Worm (Caenorhabditis elegans): ENCODE data around the gene srh-113.
A peak's percentile ranks its signal among the peaks of the same experiment; 100 is the strongest.

The srh-113 gene

DNA sequence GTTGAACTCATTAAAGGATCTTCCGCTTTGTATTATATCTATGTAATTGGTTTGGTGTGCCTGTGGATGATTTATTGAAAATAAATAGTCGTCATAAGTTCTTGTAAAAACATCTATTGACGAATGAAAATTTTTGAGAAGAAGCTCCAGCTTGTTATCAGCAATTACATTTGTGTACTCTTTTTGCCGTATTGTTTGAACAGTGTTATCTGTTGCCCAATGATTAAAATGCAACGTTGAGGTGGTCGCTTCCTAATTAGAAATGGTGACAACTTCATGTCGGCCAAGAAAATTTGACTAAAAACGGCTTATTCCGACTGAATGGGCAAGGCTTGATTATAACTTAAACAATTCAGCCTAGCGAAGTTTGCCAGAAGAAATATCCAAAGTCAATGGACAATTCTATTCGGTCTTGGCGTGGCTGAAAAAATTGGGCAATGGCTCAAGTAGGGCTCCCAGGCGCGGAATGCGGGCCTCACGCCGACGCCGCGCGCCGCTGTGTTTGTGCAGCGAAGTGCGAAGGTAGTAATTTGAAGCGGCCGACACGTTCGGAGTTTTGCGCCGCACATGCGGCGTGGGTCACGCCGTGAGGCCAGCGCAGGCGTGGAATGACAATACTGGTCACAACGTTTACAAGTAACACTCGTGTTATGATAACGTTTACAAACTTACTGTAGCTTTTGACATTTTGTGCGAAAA, 27.9 kb downstream of the srh-113 start:
- TF ChIP-seq mep-1 (tag; optimal IDR thresholded peaks at IDR 0.05), result no peak
- TF ChIP-seq elt-2 (tag; optimal IDR thresholded peaks at IDR 0.05), result peak; percentile 73

DNA sequence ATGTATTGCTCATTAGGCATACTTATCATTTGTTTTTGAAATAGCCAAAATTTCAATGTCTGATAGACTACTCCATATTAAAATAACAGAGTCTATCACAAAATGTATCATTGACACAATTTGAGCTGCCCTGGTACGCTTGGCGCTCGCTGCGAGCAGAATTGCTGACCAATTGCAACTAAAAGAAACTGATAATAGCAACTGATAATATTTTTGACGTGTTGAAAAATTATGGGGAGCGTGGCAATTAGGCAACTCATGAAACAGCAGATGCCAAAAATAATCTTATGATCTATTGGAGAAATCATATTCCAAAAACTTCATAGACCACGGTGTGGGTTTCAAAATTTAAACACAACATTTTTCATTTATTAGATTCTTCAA, 28.4 kb downstream of the srh-113 start:
- TF ChIP-seq nhr-84 (tag; optimal IDR thresholded peaks at IDR 0.05) (no peak), elt-2 (tag; optimal IDR thresholded peaks at IDR 0.05) (peak; percentile 95)

DNA sequence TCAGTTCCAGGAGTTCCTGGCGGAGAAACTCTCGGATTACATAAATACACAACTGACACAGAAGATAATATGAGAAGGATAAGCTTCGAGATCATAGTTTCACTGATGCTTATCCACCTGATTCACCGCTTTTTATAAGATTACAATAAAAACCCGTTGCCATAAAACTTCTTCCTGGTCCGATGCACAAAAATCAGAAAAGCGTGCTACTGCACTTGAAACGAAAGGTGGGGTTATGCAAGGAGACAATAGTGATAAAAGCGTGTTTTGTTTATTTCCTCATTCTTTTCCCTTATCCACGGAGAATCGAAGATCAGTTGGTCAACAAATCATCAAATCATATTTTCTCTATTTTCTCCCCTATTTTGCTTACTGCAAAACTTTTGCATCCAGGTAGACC, 29.7 kb downstream of the srh-113 start, which contains the start of gene Y68A4B.3:
TSS of gene Y68A4B.3 (minus strand) at position 101 of the 400 bp plus-strand sequence.
- TF ChIP-seq ceh-88 (GFP tag; IDR thresholded peaks at IDR 0.05), result no peak
- TF ChIP-seq nhr-19 (GFP tag; conservative IDR thresholded peaks at IDR 0.05), result no peak
- TF ChIP-seq Y116A8C.19 (tag; optimal IDR thresholded peaks at IDR 0.05; ENCODE audit: borderline replicate concordance), result no peak
- TF ChIP-seq C16A3.4 (tag; optimal IDR thresholded peaks at IDR 0.05), result no peak
- TF ChIP-seq zag-1 (tag; optimal IDR thresholded peaks at IDR 0.05), result no peak
- no peak for TF ChIP-seq tbx-2 (tag; optimal IDR thresholded peaks at IDR 0.05)
- no peak for TF ChIP-seq nhr-237 (tag; optimal IDR thresholded peaks at IDR 0.05)
- no peak for TF ChIP-seq ztf-11 (tag; optimal IDR thresholded peaks at IDR 0.05)
- no peak for TF ChIP-seq nhr-12 (tag; optimal IDR thresholded peaks at IDR 0.05)
- TF ChIP-seq nhr-76 (tag; optimal IDR thresholded peaks at IDR 0.05), result no peak
- TF ChIP-seq unc-62 (GFP tag; optimal IDR thresholded peaks at IDR 0.05), result no peak

DNA sequence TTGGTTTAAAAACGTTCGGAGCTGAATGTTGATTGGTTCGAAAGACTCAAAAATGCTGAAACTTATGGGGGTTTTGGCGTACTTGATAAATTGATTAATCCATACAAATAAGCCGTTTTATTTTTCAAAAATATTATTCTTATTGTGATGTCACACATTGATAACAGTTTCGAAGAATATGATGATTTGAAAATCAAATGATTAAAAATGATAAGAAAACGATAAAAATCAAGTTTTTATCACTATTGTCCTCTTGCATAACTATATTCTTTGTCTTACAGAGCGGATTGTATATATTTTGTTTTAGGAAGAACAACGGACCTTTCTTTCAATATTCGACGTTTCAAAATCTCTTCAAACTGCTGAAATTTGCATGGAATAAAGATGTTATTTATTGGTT, 30.2 kb downstream of the srh-113 start:
- TF ChIP-seq mab-9 (GFP tag; IDR thresholded peaks at IDR 0.05), result no peak
- TF ChIP-seq pqm-1 (tag; optimal IDR thresholded peaks at IDR 0.05), result no peak
- no peak for TF ChIP-seq snu-23 (GFP tag; optimal IDR thresholded peaks at IDR 0.05)
- no peak for TF ChIP-seq Y116A8C.19 (tag; optimal IDR thresholded peaks at IDR 0.05; ENCODE audit: borderline replicate concordance)
- no peak for TF ChIP-seq ceh-90 (tag; optimal IDR thresholded peaks at IDR 0.05)
- TF ChIP-seq lin-13 (GFP tag; optimal IDR thresholded peaks at IDR 0.05), result no peak
- TF ChIP-seq grh-1 (GFP tag; IDR thresholded peaks at IDR 0.05), result no peak
- TF ChIP-seq tlp-1 (tag; optimal IDR thresholded peaks at IDR 0.05), result peak; percentile 48
- no peak for TF ChIP-seq tbx-2 (tag; optimal IDR thresholded peaks at IDR 0.05)
- peak; percentile 79 for TF ChIP-seq elt-2 (tag; optimal IDR thresholded peaks at IDR 0.05)
- no peak for TF ChIP-seq skn-1 (tag; optimal IDR thresholded peaks at IDR 0.05)
- TF ChIP-seq aly-2 (tag; optimal IDR thresholded peaks at IDR 0.05), result no peak

DNA sequence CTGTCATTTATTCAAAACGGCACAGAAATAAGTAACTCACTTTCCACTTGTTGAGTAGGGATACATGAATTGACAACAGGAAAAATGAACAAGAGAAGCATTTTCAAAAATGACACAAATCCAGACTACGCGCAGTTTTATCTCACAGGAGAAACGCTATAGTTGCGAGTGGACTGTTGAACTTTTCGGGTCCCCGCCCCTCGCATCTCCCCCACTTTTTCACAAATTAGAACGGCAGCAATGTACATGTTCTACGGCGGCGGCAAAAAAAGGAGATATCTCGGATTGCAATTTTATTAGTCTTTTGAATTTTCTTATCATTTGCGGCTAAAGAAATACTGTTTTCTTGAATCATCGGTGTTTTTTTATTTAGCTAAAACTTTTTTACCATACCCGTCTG, 32.6 kb downstream of the srh-113 start, which contains the start of gene clec-242:
TSS of gene clec-242 (minus strand) at position 101 of the 400 bp plus-strand sequence.
- TF ChIP-seq mef-2 (tag; optimal IDR thresholded peaks at IDR 0.05) (no peak), lin-15B (tag; optimal IDR thresholded peaks at IDR 0.05) (no peak), tlp-1 (tag; optimal IDR thresholded peaks at IDR 0.05) (no peak), nhr-77 (tag; optimal IDR thresholded peaks at IDR 0.05) (no peak), lin-35 (GFP tag; optimal IDR thresholded peaks at IDR 0.05) (no peak), efl-1 (optimal IDR thresholded peaks at IDR 0.05) (no peak), efl-1 (GFP tag; optimal IDR thresholded peaks at IDR 0.05 in 1 of 2) (no peak), nhr-90 (tag; optimal IDR thresholded peaks at IDR 0.05; ENCODE audit: poor library complexity) (no peak), nhr-47 (tag; optimal IDR thresholded peaks at IDR 0.05) (no peak), efl-3 (GFP tag; optimal IDR thresholded peaks at IDR 0.05) (no peak), aha-1 (tag; optimal IDR thresholded peaks at IDR 0.05) (no peak), skn-1 (tag; optimal IDR thresholded peaks at IDR 0.05) (no peak), C34B4.2 (tag; optimal IDR thresholded peaks at IDR 0.05) (no peak), aly-2 (tag; optimal IDR thresholded peaks at IDR 0.05) (no peak), sox-4 (tag; optimal IDR thresholded peaks at IDR 0.05) (no peak)
